Worm (Caenorhabditis elegans) whole organism, L2 larva: ENCODE data around the gene sqv-8.
A peak's percentile ranks its signal among the peaks of the same experiment; 100 is the strongest.

ENCODE experiments used
- aly-2 ChIP-seq: fragments of 150-350 bp; optimal IDR thresholded peaks from 2 replicates; lab custom pipeline; 2014; ENCODE audit warnings: missing biosample characterization, missing genetic modification characterization
- blmp-1 ChIP-seq: sonication (generic microtip); optimal IDR thresholded peaks from 2 replicates; lab custom pipeline; 2017; ENCODE audit warnings: missing genetic modification characterization, mild to moderate bottlenecking, missing compliant biosample characterization, antibody characterized with exemption, moderate library complexity; ENCODE audit not compliant: insufficient read depth
- ztf-1 ChIP-seq: fragments of 200-800 bp; sonication (Bioruptor generic); conservative IDR thresholded peaks from 2 replicates; pipeline ENCODE4 v1.3.6; 2022; ENCODE audit warnings: missing genetic modification characterization, missing compliant biosample characterization

ce11 chrII:9601679-9602078, 45.1 kb upstream of the sqv-8 start:
- TF ChIP-seq ztf-1 (no peak), blmp-1 (tag; lab: Kevin White, UChicago) (peak; percentile 68), aly-2 (tag; lab: Kevin White, UChicago) (no peak)
